Fruit fly (Drosophila melanogaster) whole organism, embryonic: Measurements from ENCODE around the gene yellow-b.

ENCODE experiments used
- Ada2b ChIP-seq: fragments of 200-800 bp; sonication (Bioruptor generic); IDR thresholded peaks from 2 replicates; pipeline ENCODE4 v1.3.6; 2022; ENCODE audit warnings: missing biosample characterization, missing genetic modification characterization
- Atf-2 ChIP-seq: fragments of 200-800 bp; sonication (Bioruptor generic); optimal IDR thresholded peaks from 2 replicates; lab custom pipeline; 2016; ENCODE audit warnings: missing biosample characterization, missing genetic modification characterization
- CG10565 ChIP-seq: fragments of 200-800 bp; sonication (Bioruptor generic); optimal IDR thresholded peaks from 3 replicates; lab custom pipeline; 2016; ENCODE audit warnings: missing biosample characterization, mild to moderate bottlenecking, missing genetic modification characterization
- CG12391 ChIP-seq: fragments of 200-800 bp; sonication (Bioruptor generic); optimal IDR thresholded peaks from 3 replicates; lab custom pipeline; 2018; ENCODE audit warnings: missing biosample characterization, mild to moderate bottlenecking, missing genetic modification characterization, moderate library complexity
- CG13296 ChIP-seq: fragments of 200-800 bp; sonication (Bioruptor generic); optimal IDR thresholded peaks from 3 replicates; lab custom pipeline; 2018; ENCODE audit warnings: missing biosample characterization, mild to moderate bottlenecking, missing genetic modification characterization
- CG13624 ChIP-seq: fragments of 200-800 bp; sonication (Bioruptor generic); optimal IDR thresholded peaks from 2 replicates; lab custom pipeline; 2016; ENCODE audit warnings: missing biosample characterization, missing genetic modification characterization
- CG14441 ChIP-seq: fragments of 200-800 bp; sonication (Bioruptor generic); IDR thresholded peaks from 2 replicates; pipeline ENCODE4 v1.3.6; 2022; ENCODE audit warnings: missing biosample characterization, missing genetic modification characterization
- CG15269 ChIP-seq: fragments of 200-800 bp; sonication (Bioruptor generic); optimal IDR thresholded peaks from 2 replicates; lab custom pipeline; 2018; ENCODE audit warnings: missing biosample characterization, mild to moderate bottlenecking, missing genetic modification characterization, moderate library complexity
- CG17802 ChIP-seq: fragments of 200-800 bp; sonication (Bioruptor generic); optimal IDR thresholded peaks from 2 replicates; lab custom pipeline; 2018; ENCODE audit warnings: missing biosample characterization, mild to moderate bottlenecking, missing genetic modification characterization, moderate library complexity
- CG18599 ChIP-seq: fragments of 200-800 bp; sonication (Bioruptor generic); optimal IDR thresholded peaks from 3 replicates; lab custom pipeline; 2017; ENCODE audit warnings: missing biosample characterization, missing genetic modification characterization, mild to moderate bottlenecking, moderate library complexity, missing genetic modification reagents
- CG33213 ChIP-seq: fragments of 200-800 bp; sonication (Bioruptor generic); optimal IDR thresholded peaks from 3 replicates; lab custom pipeline; 2016; ENCODE audit warnings: missing biosample characterization, missing genetic modification characterization
- CG33557 ChIP-seq: fragments of 200-800 bp; sonication (Bioruptor generic); optimal IDR thresholded peaks from 2 replicates; lab custom pipeline; 2019; ENCODE audit warnings: missing biosample characterization, mild to moderate bottlenecking, missing genetic modification characterization, moderate library complexity
- CG3407 ChIP-seq: fragments of 200-800 bp; sonication (Bioruptor generic); optimal IDR thresholded peaks from 2 replicates; lab custom pipeline; 2018; ENCODE audit warnings: missing biosample characterization, mild to moderate bottlenecking, missing genetic modification characterization
- CG6175 ChIP-seq: fragments of 200-800 bp; sonication (Bioruptor generic); IDR thresholded peaks from 3 replicates; pipeline ENCODE4 v1.3.6; 2022; ENCODE audit warnings: missing biosample characterization, missing genetic modification characterization
- CG6689 ChIP-seq: fragments of 200-800 bp; sonication (Bioruptor generic); IDR thresholded peaks from 2 replicates; pipeline ENCODE4 v1.3.6; 2022; ENCODE audit warnings: missing biosample characterization, missing genetic modification characterization
- CG7556 ChIP-seq: fragments of 200-800 bp; sonication (Bioruptor generic); optimal IDR thresholded peaks from 2 replicates; lab custom pipeline; 2017; ENCODE audit warnings: missing biosample characterization, mild to moderate bottlenecking, missing genetic modification characterization
- CG8089 ChIP-seq: fragments of 200-800 bp; sonication (Bioruptor generic); optimal IDR thresholded peaks from 3 replicates; lab custom pipeline; 2016; ENCODE audit warnings: missing biosample characterization, missing genetic modification characterization
- CG9215 ChIP-seq: fragments of 200-800 bp; sonication (Bioruptor generic); IDR thresholded peaks from 2 replicates; pipeline ENCODE4 v1.3.6; 2022; ENCODE audit warnings: missing biosample characterization, missing genetic modification characterization
- CkIIα-i1 ChIP-seq: fragments of 200-800 bp; sonication (Bioruptor generic); IDR thresholded peaks from 2 replicates; pipeline ENCODE4 v1.3.6; 2022; ENCODE audit warnings: missing biosample characterization, missing genetic modification characterization
- Dad ChIP-seq: fragments of 200-800 bp; sonication (Bioruptor generic); optimal IDR thresholded peaks from 3 replicates; lab custom pipeline; 2016; ENCODE audit warnings: missing biosample characterization, missing genetic modification characterization
- Deaf1 ChIP-seq: fragments of 200-800 bp; optimal IDR thresholded peaks from 3 replicates; lab custom pipeline; 2019; ENCODE audit warnings: missing biosample characterization, mild to moderate bottlenecking, missing genetic modification characterization, moderate library complexity
- Doc3 ChIP-seq: fragments of 200-800 bp; sonication (Bioruptor generic); IDR thresholded peaks from 3 replicates; pipeline ENCODE4 v1.3.6; 2022; ENCODE audit warnings: missing biosample characterization, missing genetic modification characterization; ENCODE audit not compliant: partially characterized antibody
- Dref ChIP-seq: fragments of 200-800 bp; sonication (Bioruptor generic); IDR thresholded peaks from 2 replicates; pipeline ENCODE4 v1.3.6; 2022; ENCODE audit warnings: missing biosample characterization, missing genetic modification characterization
- E2f1 ChIP-seq: fragments of 200-800 bp; sonication (Bioruptor generic); IDR thresholded peaks from 2 replicates; pipeline ENCODE4 v1.3.6; 2022; ENCODE audit warnings: missing biosample characterization, missing genetic modification characterization
- Gug ChIP-seq: fragments of 200-800 bp; sonication (Bioruptor generic); IDR thresholded peaks from 4 replicates; pipeline ENCODE4 v1.3.6; 2022; ENCODE audit warnings: missing biosample characterization, missing genetic modification characterization
- HLH54F ChIP-seq: fragments of 200-800 bp; sonication (Bioruptor generic); optimal IDR thresholded peaks from 3 replicates; lab custom pipeline; 2016; ENCODE audit warnings: missing biosample characterization, missing genetic modification characterization
- HmgZ ChIP-seq: fragments of 200-800 bp; sonication (Bioruptor generic); optimal IDR thresholded peaks from 2 replicates; lab custom pipeline; 2018; ENCODE audit warnings: missing biosample characterization, mild to moderate bottlenecking, missing genetic modification characterization
- Hr51 ChIP-seq, 2 experiments: fragments of 200-800 bp; sonication (Bioruptor generic); optimal IDR thresholded peaks; 2 replicates in 1 of 2; 3 replicates in 1 of 2; lab custom pipeline; 2016 to 2018; ENCODE audit warnings: missing biosample characterization in 2 of 2, missing genetic modification characterization in 2 of 2, mild to moderate bottlenecking in 1 of 2, moderate library complexity in 1 of 2
- Ravus ChIP-seq: fragments of 200-800 bp; sonication (Bioruptor generic); IDR thresholded peaks from 2 replicates; pipeline ENCODE4 v1.3.6; 2022; ENCODE audit warnings: missing biosample characterization, missing genetic modification characterization
- Sin3A ChIP-seq: fragments of >200 bp; optimal IDR thresholded peaks from 2 replicates; lab custom pipeline; 2018
- Spps ChIP-seq: fragments of 200-800 bp; sonication (Bioruptor generic); optimal IDR thresholded peaks from 2 replicates; lab custom pipeline; 2018; ENCODE audit warnings: missing biosample characterization, mild to moderate bottlenecking, missing genetic modification characterization
- Sry-β ChIP-seq: fragments of 200-800 bp; sonication (Bioruptor generic); optimal IDR thresholded peaks from 2 replicates; lab custom pipeline; 2018; ENCODE audit warnings: missing biosample characterization, mild to moderate bottlenecking, missing genetic modification characterization, moderate library complexity
- Tbp ChIP-seq: fragments of >200 bp; optimal IDR thresholded peaks from 2 replicates; lab custom pipeline; 2018; ENCODE audit warnings: missing biosample characterization, missing genetic modification characterization
- Xbp1 ChIP-seq: fragments of 200-800 bp; sonication (Bioruptor generic); optimal IDR thresholded peaks from 3 replicates; lab custom pipeline; 2016; ENCODE audit warnings: missing biosample characterization, mild to moderate bottlenecking, missing genetic modification characterization
- abd-A ChIP-seq: fragments of 200-800 bp; sonication (Bioruptor generic); optimal IDR thresholded peaks from 3 replicates; lab custom pipeline; 2019; ENCODE audit warnings: missing biosample characterization, mild to moderate bottlenecking, missing genetic modification characterization, moderate library complexity
- az2 ChIP-seq: fragments of 200-800 bp; sonication (Bioruptor generic); optimal IDR thresholded peaks from 3 replicates; lab custom pipeline; 2016; ENCODE audit warnings: missing biosample characterization, missing genetic modification characterization
- cg ChIP-seq: fragments of 200-800 bp; sonication (Bioruptor generic); optimal IDR thresholded peaks from 3 replicates; lab custom pipeline; 2019; ENCODE audit warnings: missing biosample characterization, mild to moderate bottlenecking, missing genetic modification characterization, moderate library complexity
- cwo ChIP-seq: fragments of 200-800 bp; sonication (Bioruptor generic); optimal IDR thresholded peaks from 3 replicates; lab custom pipeline; 2017; ENCODE audit warnings: missing biosample characterization, missing genetic modification characterization, mild to moderate bottlenecking, moderate library complexity, missing genetic modification reagents
- hb ChIP-seq: fragments of 200-800 bp; sonication (Bioruptor generic); IDR thresholded peaks from 3 replicates; pipeline ENCODE4 v1.3.6; 2022; ENCODE audit warnings: missing biosample characterization, missing genetic modification characterization; ENCODE audit not compliant: partially characterized antibody
- lov ChIP-seq, 2 experiments: fragments of 200-800 bp in 1 of 2; fragments of >200 bp in 1 of 2; sonication (Bioruptor generic) in 1 of 2; IDR thresholded peaks in 1 of 2; optimal IDR thresholded peaks in 1 of 2; 2 replicates in 1 of 2; 3 replicates in 1 of 2; pipeline versions ENCODE4 v1.3.6 to Lab custom; 2017 to 2022; ENCODE audit warnings: missing biosample characterization in 1 of 2, missing genetic modification characterization in 1 of 2
- luna ChIP-seq: fragments of 200-800 bp; sonication (Bioruptor generic); optimal IDR thresholded peaks from 2 replicates; lab custom pipeline; 2016; ENCODE audit warnings: missing biosample characterization, missing genetic modification characterization
- peb ChIP-seq: fragments of 200-800 bp; sonication (Bioruptor generic); IDR thresholded peaks from 2 replicates; pipeline ENCODE4 v1.3.6; 2022; ENCODE audit warnings: missing biosample characterization, missing genetic modification characterization
- sd ChIP-seq: fragments of 200-800 bp; sonication (Bioruptor generic); optimal IDR thresholded peaks from 3 replicates; lab custom pipeline; 2018; ENCODE audit warnings: missing biosample characterization, mild to moderate bottlenecking, missing genetic modification characterization, moderate library complexity
- sens ChIP-seq: fragments of 200-800 bp; sonication (Bioruptor generic); peaks from one replicate; lab custom pipeline; 2016; ENCODE audit warnings: missing biosample characterization, missing genetic modification characterization
- sens-2 ChIP-seq: fragments of 200-800 bp; sonication (Bioruptor generic); IDR thresholded peaks from 2 replicates; pipeline ENCODE4 v1.3.6; 2022; ENCODE audit warnings: missing biosample characterization, missing genetic modification characterization
- sr ChIP-seq: fragments of 200-800 bp; sonication (Bioruptor generic); IDR thresholded peaks from 3 replicates; pipeline ENCODE4 v1.3.6; 2022; ENCODE audit warnings: missing biosample characterization, missing genetic modification characterization
- tup ChIP-seq: fragments of 200-800 bp; sonication (Bioruptor generic); optimal IDR thresholded peaks from 2 replicates; lab custom pipeline; 2016; ENCODE audit warnings: missing biosample characterization, mild to moderate bottlenecking, missing genetic modification characterization, moderate library complexity
- vnd ChIP-seq: fragments of 200-800 bp; sonication (Bioruptor generic); IDR thresholded peaks from 3 replicates; pipeline ENCODE4 v1.3.6; 2022; ENCODE audit warnings: missing biosample characterization, missing genetic modification characterization; ENCODE audit not compliant: partially characterized antibody
- zfh1 ChIP-seq: fragments of 200-800 bp; sonication (Bioruptor generic); IDR thresholded peaks from 3 replicates; pipeline ENCODE4 v1.3.6; 2022; ENCODE audit warnings: missing biosample characterization, missing genetic modification characterization

The yellow-b gene

dm6 chr2L:16706882-16707775, 47.0 kb upstream of the yellow-b start (continued):
- no peak for TF ChIP-seq CG8089
- TF ChIP-seq Tbp (GFP tag; lab: Kevin White, UChicago): no peak
- TF ChIP-seq zfh1 (GFP tag; lab: Robert Waterston, UW): 0 out of 3 replicates have a peak, but pooled peaks have one; percentile 36
- no peak for TF ChIP-seq tup
- TF ChIP-seq CG6175 (GFP tag; lab: Robert Waterston, UW): no peak
- no peak for TF ChIP-seq HmgZ (tag; lab: Kevin White, UChicago)
- TF ChIP-seq CG14441: no peak
- no peak for TF ChIP-seq sens-2 (GFP tag; lab: Robert Waterston, UW)
- TF ChIP-seq CG12391 (tag; lab: Kevin White, UChicago): peak; percentile 21
- TF ChIP-seq Deaf1 (tag; lab: Kevin White, UChicago): no peak
- no peak for TF ChIP-seq CG10565 (GFP tag; lab: Kevin White, UChicago)
- no peak for TF ChIP-seq Sry-β (GFP tag; lab: Kevin White, UChicago)
- no peak for TF ChIP-seq CG15269 (tag; lab: Kevin White, UChicago)
- TF ChIP-seq CG13624 (GFP tag; lab: Kevin White, UChicago): peak; percentile 37
- TF ChIP-seq Ravus (GFP tag; lab: Robert Waterston, UW): no peak
- no peak for TF ChIP-seq CG9215 (GFP tag; lab: Robert Waterston, UW)
- TF ChIP-seq luna (GFP tag; lab: Kevin White, UChicago): no peak
- TF ChIP-seq Doc3 (GFP tag; lab: Robert Waterston, UW): no peak
- no peak for TF ChIP-seq cg (GFP tag; lab: Kevin White, UChicago)
- no peak for TF ChIP-seq CG6689 (GFP tag; lab: Robert Waterston, UW)
- TF ChIP-seq CG33557 (GFP tag; lab: Kevin White, UChicago): no peak
- TF ChIP-seq CG7556: peak; percentile 33
- no peak for TF ChIP-seq E2f1 (GFP tag; lab: Robert Waterston, UW)
- TF ChIP-seq Hr51 (GFP tag; optimal IDR thresholded peaks at IDR 0.05; lab: Kevin White, UChicago): peak in 1 of 2 experiments; percentile 52
- TF ChIP-seq Dref (GFP tag; lab: Robert Waterston, UW): no peak
- peak; percentile 46 for TF ChIP-seq sens (GFP tag; lab: Kevin White, UChicago)
- TF ChIP-seq HLH54F (GFP tag; lab: Kevin White, UChicago): peak; percentile 21
- no peak for TF ChIP-seq Gug
- TF ChIP-seq CG18599 (GFP tag; lab: Kevin White, UChicago): no peak
- TF ChIP-seq Spps (tag; lab: Kevin White, UChicago): no peak
- TF ChIP-seq Xbp1 (GFP tag; lab: Kevin White, UChicago): peak; percentile 8
- TF ChIP-seq sr (GFP tag; lab: Robert Waterston, UW): peak; percentile 77
- peak; percentile 95 for TF ChIP-seq sd (tag; lab: Kevin White, UChicago)
- TF ChIP-seq CkIIα-i1 (GFP tag; lab: Robert Waterston, UW): no peak
- TF ChIP-seq vnd (GFP tag; lab: Robert Waterston, UW): no peak
- TF ChIP-seq lov (optimal IDR thresholded peaks at IDR 0.05; lab: Kevin White, UChicago): no peak
- no peak for TF ChIP-seq lov (GFP tag; IDR thresholded peaks at IDR 0.05; lab: Robert Waterston, UW)
- no peak for TF ChIP-seq cwo (GFP tag; lab: Kevin White, UChicago)
- TF ChIP-seq CG3407 (GFP tag; lab: Kevin White, UChicago): no peak
- no peak for TF ChIP-seq hb
- peak; percentile 38; the same call in 1 of the 2 replicates for TF ChIP-seq Ada2b (GFP tag; lab: Robert Waterston, UW)
- peak; percentile 17 for TF ChIP-seq az2 (GFP tag; lab: Kevin White, UChicago)
- no peak for TF ChIP-seq Dad
- TF ChIP-seq Sin3A (lab: Kevin White, UChicago): no peak
- TF ChIP-seq peb (GFP tag; lab: Robert Waterston, UW): no peak
- TF ChIP-seq abd-A (tag; lab: Kevin White, UChicago): no peak
- TF ChIP-seq CG33213 (GFP tag; lab: Kevin White, UChicago): no peak
- TF ChIP-seq Atf-2 (GFP tag; lab: Kevin White, UChicago): peak; percentile 2
- no peak for TF ChIP-seq CG17802 (tag; lab: Kevin White, UChicago)
- no peak for TF ChIP-seq CG13296 (GFP tag; lab: Kevin White, UChicago)
